Worm (Caenorhabditis elegans) whole organism, mixed stage, embryonic: ENCODE measurements around the gene T25B2.3.

Source experiments
- bed-3 ChIP-seq: fragments of 200-800 bp; sonication (Bioruptor generic); optimal IDR thresholded peaks from 3 replicates; lab custom pipeline; 2018; ENCODE audit warnings: mild to moderate bottlenecking, missing genetic modification characterization, moderate library complexity, missing compliant biosample characterization
- blmp-1 ChIP-seq: fragments of 150-350 bp; optimal IDR thresholded peaks from 2 replicates; lab custom pipeline; 2014; ENCODE audit warnings: missing biosample characterization, missing genetic modification characterization
- ceh-43 ChIP-seq: fragments of 200-800 bp; sonication (Bioruptor generic); optimal IDR thresholded peaks from 2 replicates; lab custom pipeline; 2018; ENCODE audit warnings: mild to moderate bottlenecking, missing genetic modification characterization, moderate library complexity, missing compliant biosample characterization
- ceh-83 ChIP-seq: fragments of 200-800 bp; sonication (Bioruptor generic); optimal IDR thresholded peaks from 2 replicates; lab custom pipeline; 2018; ENCODE audit warnings: mild to moderate bottlenecking, missing genetic modification characterization, missing compliant biosample characterization
- ces-1 ChIP-seq: fragments of 150-350 bp; optimal IDR thresholded peaks from 2 replicates; lab custom pipeline; 2014; ENCODE audit warnings: missing biosample characterization, missing genetic modification reagents, missing genetic modification characterization
- cnd-1 ChIP-seq: fragments of 200-800 bp; sonication (Bioruptor generic); optimal IDR thresholded peaks from 2 replicates; lab custom pipeline; 2018; ENCODE audit warnings: mild to moderate bottlenecking, missing genetic modification characterization, missing compliant biosample characterization
- drap-1 ChIP-seq: fragments of 200-800 bp; sonication (Bioruptor generic); optimal IDR thresholded peaks from 3 replicates; lab custom pipeline; 2018; ENCODE audit warnings: mild to moderate bottlenecking, missing genetic modification characterization, missing compliant biosample characterization
- elt-1 ChIP-seq: sonication (generic microtip); optimal IDR thresholded peaks from 2 replicates; lab custom pipeline; 2017; ENCODE audit warnings: missing genetic modification characterization, mild to moderate bottlenecking, missing compliant biosample characterization, antibody characterized with exemption, moderate library complexity, borderline replicate concordance; ENCODE audit not compliant: insufficient read depth
- elt-3 ChIP-seq: fragments of 150-350 bp; optimal IDR thresholded peaks from 2 replicates; lab custom pipeline; 2014; ENCODE audit warnings: missing biosample characterization, missing genetic modification characterization
- flh-1 ChIP-seq: fragments of 200-800 bp; sonication (Bioruptor generic); optimal IDR thresholded peaks from 2 replicates; lab custom pipeline; 2018; ENCODE audit warnings: mild to moderate bottlenecking, missing genetic modification characterization, moderate library complexity, missing compliant biosample characterization
- ham-2 ChIP-seq: fragments of 200-800 bp; sonication (Bioruptor generic); optimal IDR thresholded peaks from 2 replicates; lab custom pipeline; 2018; ENCODE audit warnings: mild to moderate bottlenecking, missing genetic modification characterization, missing compliant biosample characterization
- hlh-1 ChIP-seq: fragments of 150-350 bp; optimal IDR thresholded peaks from 2 replicates; lab custom pipeline; 2014; ENCODE audit warnings: missing biosample characterization, missing genetic modification reagents, missing genetic modification characterization
- lin-13 ChIP-seq: fragments of 150-350 bp; optimal IDR thresholded peaks from 2 replicates; lab custom pipeline; 2014; ENCODE audit warnings: missing biosample characterization, missing genetic modification characterization
- lin-32 ChIP-seq: fragments of 200-800 bp; sonication (Bioruptor generic); optimal IDR thresholded peaks from 2 replicates; lab custom pipeline; 2018; ENCODE audit warnings: mild to moderate bottlenecking, missing genetic modification characterization, missing compliant biosample characterization
- lsy-2 ChIP-seq: fragments of 150-350 bp; optimal IDR thresholded peaks from 2 replicates; lab custom pipeline; 2014; ENCODE audit warnings: missing biosample characterization, missing genetic modification characterization
- mab-5 ChIP-seq: fragments of 150-350 bp; optimal IDR thresholded peaks from 2 replicates; lab custom pipeline; 2014; ENCODE audit warnings: missing biosample characterization, missing genetic modification characterization
- mls-2 ChIP-seq: sonication (generic microtip); optimal IDR thresholded peaks from 2 replicates; lab custom pipeline; 2016; ENCODE audit warnings: mild to moderate bottlenecking, missing genetic modification characterization, moderate library complexity, missing compliant biosample characterization
- nhr-12 ChIP-seq: fragments of 150-350 bp; optimal IDR thresholded peaks from 2 replicates; lab custom pipeline; 2014; ENCODE audit warnings: missing biosample characterization, missing genetic modification characterization
- nhr-2 ChIP-seq: fragments of 150-350 bp; optimal IDR thresholded peaks from 2 replicates; lab custom pipeline; 2014; ENCODE audit warnings: missing biosample characterization, missing genetic modification characterization
- nhr-237 ChIP-seq: fragments of 150-350 bp; optimal IDR thresholded peaks from 2 replicates; lab custom pipeline; 2014; ENCODE audit warnings: missing biosample characterization, missing genetic modification characterization
- nhr-28 ChIP-seq: fragments of 150-350 bp; optimal IDR thresholded peaks from 2 replicates; lab custom pipeline; 2014; ENCODE audit warnings: missing biosample characterization, missing genetic modification characterization
- nhr-76 ChIP-seq: sonication (generic microtip); optimal IDR thresholded peaks from 2 replicates; lab custom pipeline; 2017; ENCODE audit warnings: missing biosample characterization, missing genetic modification characterization
- pha-4 ChIP-seq: fragments of 150-350 bp; optimal IDR thresholded peaks from 2 replicates; lab custom pipeline; 2018; ENCODE audit warnings: missing biosample characterization, missing genetic modification reagents, missing genetic modification characterization
- snpc-4 ChIP-seq: fragments of 150-350 bp; optimal IDR thresholded peaks from 2 replicates; lab custom pipeline; 2014; ENCODE audit warnings: missing biosample characterization, missing genetic modification characterization
- sptf-1 ChIP-seq: sonication (generic microtip); optimal IDR thresholded peaks from 2 replicates; lab custom pipeline; 2017; ENCODE audit warnings: mild to moderate bottlenecking, missing genetic modification characterization, moderate library complexity, missing compliant biosample characterization
- tbx-8 ChIP-seq: fragments of 200-800 bp; sonication (Bioruptor generic); optimal IDR thresholded peaks from 2 replicates; lab custom pipeline; 2018; ENCODE audit warnings: mild to moderate bottlenecking, missing genetic modification characterization, moderate library complexity, missing compliant biosample characterization
- unc-120 ChIP-seq: sonication (generic microtip); optimal IDR thresholded peaks from 2 replicates; lab custom pipeline; 2017; ENCODE audit warnings: missing genetic modification characterization, missing compliant biosample characterization; ENCODE audit not compliant: poor library complexity, severe bottlenecking
- unc-39 ChIP-seq: fragments of 150-350 bp; optimal IDR thresholded peaks from 2 replicates; lab custom pipeline; 2014; ENCODE audit warnings: missing biosample characterization, missing genetic modification characterization
- unc-62 ChIP-seq: fragments of 150-350 bp; optimal IDR thresholded peaks from 2 replicates; lab custom pipeline; 2014; ENCODE audit warnings: missing biosample characterization, missing genetic modification reagents, missing genetic modification characterization
- zip-8 ChIP-seq: fragments of 150-350 bp; optimal IDR thresholded peaks from 2 replicates; lab custom pipeline; 2014; ENCODE audit warnings: missing biosample characterization, missing genetic modification characterization

The T25B2.3 gene

DNA sequence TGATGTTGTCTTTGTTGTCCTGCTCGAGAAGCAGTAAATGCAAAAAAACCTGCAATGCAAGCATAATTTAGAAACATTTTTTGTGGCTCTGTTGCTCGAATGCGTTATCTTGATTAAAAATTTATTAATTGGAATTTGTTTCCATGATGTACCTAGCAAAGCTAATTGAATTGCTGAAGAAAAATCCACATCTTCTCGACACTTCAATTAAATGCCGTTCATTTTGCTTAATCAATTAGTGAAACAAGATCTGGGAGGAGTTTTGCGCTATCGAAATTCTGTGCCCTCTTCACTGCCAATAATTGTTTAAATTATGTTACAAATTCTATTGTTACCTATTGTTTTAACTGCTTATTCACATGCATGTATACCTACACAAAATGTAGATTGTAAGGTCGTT, at the start of gene T25B2.3:
Gene T25B2.3 (plus strand): TSS at position 301 of the 400 bp plus-strand sequence.
- TF ChIP-seq zip-8 (tag; lab: Kevin White, UChicago): no peak
- no peak for TF ChIP-seq drap-1 (GFP tag; lab: Kevin White, UChicago)
- no peak for TF ChIP-seq nhr-2
- no peak for TF ChIP-seq lsy-2 (tag; lab: Kevin White, UChicago)
- no peak for TF ChIP-seq nhr-12 (tag; lab: Kevin White, UChicago)
- TF ChIP-seq elt-3 (tag; lab: Kevin White, UChicago): no peak

DNA sequence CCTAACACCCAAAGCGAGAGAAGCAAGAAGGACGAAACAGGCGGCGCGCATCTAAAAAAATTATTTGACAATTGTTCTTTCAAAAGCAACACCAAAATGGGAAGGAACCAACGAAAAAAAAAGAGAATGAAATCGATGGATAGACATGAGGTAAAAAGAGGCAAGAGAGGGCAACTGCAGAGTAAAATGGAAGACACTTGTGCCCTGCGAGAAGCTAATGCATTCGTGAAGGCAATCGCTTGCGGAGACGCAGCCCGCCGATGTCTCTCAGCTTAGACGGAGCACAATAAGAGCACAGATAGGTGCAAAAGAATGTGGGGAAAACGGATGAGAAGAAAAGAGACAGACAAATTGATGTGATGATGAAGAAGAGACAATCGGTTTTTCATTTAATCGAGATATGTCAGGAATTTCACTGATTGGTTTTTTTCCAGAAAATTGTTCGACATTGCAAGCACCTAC, 47.7 kb upstream of the T25B2.3 start, which contains the start of gene C15H9.9:
Gene C15H9.9 (minus strand): TSS at position 51 of the 462 bp plus-strand sequence.
- TF ChIP-seq elt-3 (tag; lab: Kevin White, UChicago): no peak
- peak; percentile 77 for TF ChIP-seq unc-120
- no peak for TF ChIP-seq nhr-76 (tag; lab: Kevin White, UChicago)
- peak; percentile 54 for TF ChIP-seq unc-62 (GFP tag; lab: Kevin White, UChicago)
- TF ChIP-seq ces-1 (GFP tag; lab: Kevin White, UChicago): peak; percentile 75
- peak; percentile 36 for TF ChIP-seq hlh-1

DNA sequence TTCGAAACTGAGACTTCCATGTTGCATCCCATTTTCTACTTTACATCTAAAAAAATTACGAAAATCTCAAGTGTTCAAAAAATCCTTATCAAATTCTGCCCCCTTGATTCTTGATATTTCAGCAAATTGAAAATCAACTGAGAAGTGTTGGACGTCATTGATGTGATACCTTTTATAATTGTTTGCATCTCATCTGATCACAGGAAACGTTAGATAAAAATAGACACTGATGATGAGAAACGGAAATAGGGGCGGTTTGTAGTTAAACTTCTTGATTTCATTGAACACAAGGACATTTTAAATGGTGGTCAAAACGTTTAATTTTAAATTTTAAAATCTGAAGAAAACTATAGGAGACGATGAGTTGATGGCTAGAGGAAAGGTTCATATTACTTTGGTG, 47.2 kb upstream of the T25B2.3 start:
- TF ChIP-seq mls-2 (tag; lab: Kevin White, UChicago) (no peak), unc-39 (tag; lab: Kevin White, UChicago) (no peak), mab-5 (no peak), nhr-12 (tag; lab: Kevin White, UChicago) (no peak), blmp-1 (tag; lab: Kevin White, UChicago) (no peak), snpc-4 (tag; lab: Kevin White, UChicago) (no peak), tbx-8 (GFP tag; lab: Kevin White, UChicago) (no peak), elt-3 (tag; lab: Kevin White, UChicago) (no peak)

DNA sequence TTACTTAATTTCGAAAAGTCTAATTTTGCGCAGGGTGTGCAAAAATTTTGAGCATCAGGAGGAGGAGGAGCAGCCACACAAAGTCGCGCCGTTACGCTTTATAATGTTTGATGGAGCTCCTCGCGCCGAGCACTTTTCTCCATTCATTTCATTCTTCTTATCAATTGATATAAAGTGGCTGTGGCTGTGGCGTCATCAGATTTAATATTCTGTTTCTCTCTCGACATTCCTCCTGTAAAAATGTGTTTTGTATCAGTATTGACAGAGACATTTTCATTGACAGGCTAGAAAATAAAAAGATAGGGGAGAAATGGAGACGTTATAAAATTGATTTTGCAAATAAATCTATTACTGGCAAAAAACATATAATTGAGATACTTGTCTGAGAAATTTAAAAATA, 46.7 kb upstream of the T25B2.3 start:
- TF ChIP-seq lsy-2 (tag; lab: Kevin White, UChicago) (no peak), unc-62 (GFP tag; lab: Kevin White, UChicago) (no peak), ham-2 (GFP tag; lab: Kevin White, UChicago) (no peak), nhr-237 (tag; lab: Kevin White, UChicago) (no peak), pha-4 (tag; lab: Kevin White, UChicago) (no peak), unc-39 (tag; lab: Kevin White, UChicago) (no peak), lin-13 (tag; lab: Kevin White, UChicago) (no peak), nhr-28 (tag; lab: Kevin White, UChicago) (no peak), snpc-4 (tag; lab: Kevin White, UChicago) (no peak), hlh-1 (no peak), bed-3 (GFP tag; lab: Kevin White, UChicago) (no peak), elt-1 (no peak)

DNA sequence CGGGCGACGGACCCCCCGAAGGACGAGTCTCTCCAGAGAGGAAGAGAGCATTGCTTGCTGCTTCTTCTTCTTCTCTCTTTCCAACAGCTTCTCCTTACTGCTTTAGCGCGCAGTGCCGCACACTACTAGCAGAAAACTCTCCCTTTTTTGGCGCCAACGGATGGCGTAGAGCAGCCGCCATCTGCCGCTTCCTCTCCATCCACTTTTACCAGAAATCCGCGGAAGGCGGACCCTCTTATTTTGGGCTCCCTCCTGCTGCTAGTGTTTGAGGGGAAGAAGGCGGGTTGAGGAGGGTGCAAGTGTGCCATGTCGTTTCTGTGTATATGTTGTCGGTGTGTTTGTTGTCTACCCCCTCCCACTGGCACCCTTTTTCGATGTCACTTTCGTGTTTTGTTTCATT, 41.5 kb upstream of the T25B2.3 start:
- TF ChIP-seq ceh-43 (GFP tag; lab: Kevin White, UChicago) (no peak), ces-1 (GFP tag; lab: Kevin White, UChicago) (peak; percentile 47), nhr-28 (tag; lab: Kevin White, UChicago) (no peak), zip-8 (tag; lab: Kevin White, UChicago) (no peak), unc-120 (peak; percentile 21), sptf-1 (peak; percentile 71), ceh-83 (GFP tag; lab: Kevin White, UChicago) (no peak), cnd-1 (tag; lab: Kevin White, UChicago) (peak; percentile 42), nhr-237 (tag; lab: Kevin White, UChicago) (no peak), lin-32 (GFP tag; lab: Kevin White, UChicago) (peak; percentile 13), nhr-2 (no peak)

DNA sequence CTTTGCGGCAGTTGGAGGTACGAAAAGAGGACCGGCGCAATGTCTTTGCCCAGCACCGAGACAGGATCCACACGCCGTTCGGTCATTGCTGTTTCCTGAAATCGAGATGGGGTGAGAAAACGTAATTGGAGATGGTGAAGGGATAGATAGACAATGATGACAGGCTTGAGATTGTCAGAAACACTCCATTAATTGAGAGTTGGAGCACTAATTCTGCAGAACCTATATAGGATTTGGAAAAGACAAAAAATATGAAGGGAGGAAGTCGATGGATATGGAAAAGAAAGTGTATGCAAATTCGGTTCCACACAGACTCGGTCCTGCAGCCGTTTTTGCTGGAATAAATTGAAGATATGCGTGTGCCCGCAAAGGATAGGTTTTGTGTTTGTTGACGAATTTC, 37.7 kb upstream of the T25B2.3 start, which contains the start of gene Y72A10A.1:
Gene Y72A10A.1 (minus strand): TSS at position 101 of the 400 bp plus-strand sequence.
- no peak for TF ChIP-seq drap-1 (GFP tag; lab: Kevin White, UChicago)
- TF ChIP-seq lin-13 (tag; lab: Kevin White, UChicago): no peak
- no peak for TF ChIP-seq blmp-1 (tag; lab: Kevin White, UChicago)
- TF ChIP-seq snpc-4 (tag; lab: Kevin White, UChicago): no peak
- TF ChIP-seq nhr-76 (tag; lab: Kevin White, UChicago): no peak
- no peak for TF ChIP-seq mls-2 (tag; lab: Kevin White, UChicago)
- no peak for TF ChIP-seq flh-1 (GFP tag; lab: Kevin White, UChicago)
- TF ChIP-seq pha-4 (tag; lab: Kevin White, UChicago): no peak
- no peak for TF ChIP-seq elt-3 (tag; lab: Kevin White, UChicago)
- no peak for TF ChIP-seq nhr-28 (tag; lab: Kevin White, UChicago)
- no peak for TF ChIP-seq nhr-12 (tag; lab: Kevin White, UChicago)
- TF ChIP-seq ham-2 (GFP tag; lab: Kevin White, UChicago): no peak
- TF ChIP-seq lsy-2 (tag; lab: Kevin White, UChicago): no peak
